Worm (Caenorhabditis elegans) whole organism, L1 larva: Measurements from ENCODE around the gene F28C10.3.

Experiments used
- C04F5.9 ChIP-seq: sonication (generic microtip); optimal IDR thresholded peaks from 2 replicates; lab custom pipeline; 2016; ENCODE audit warnings: missing genetic modification characterization, missing compliant biosample characterization
- C34B4.2 ChIP-seq: sonication (generic microtip); optimal IDR thresholded peaks from 2 replicates; lab custom pipeline; 2017; ENCODE audit warnings: mild to moderate bottlenecking, missing genetic modification characterization, missing compliant biosample characterization
- F16B12.6 ChIP-seq: fragments of 150-350 bp; optimal IDR thresholded peaks from 2 replicates; lab custom pipeline; 2014; ENCODE audit warnings: missing biosample characterization, missing genetic modification characterization
- Y116A8C.19 ChIP-seq: sonication (generic microtip); optimal IDR thresholded peaks from 2 replicates; lab custom pipeline; 2016; ENCODE audit warnings: missing compliant biosample characterization, missing genetic modification characterization, borderline replicate concordance
- ceh-8 ChIP-seq: fragments of 200-800 bp; sonication (Bioruptor generic); optimal IDR thresholded peaks from 2 replicates; lab custom pipeline; 2018; ENCODE audit warnings: mild to moderate bottlenecking, missing genetic modification characterization, moderate library complexity, missing compliant biosample characterization
- ces-1 ChIP-seq: fragments of 150-350 bp; optimal IDR thresholded peaks from 2 replicates; lab custom pipeline; 2014; ENCODE audit warnings: missing biosample characterization, missing genetic modification reagents, missing genetic modification characterization
- dsc-1 ChIP-seq: sonication (generic microtip); optimal IDR thresholded peaks from 2 replicates; lab custom pipeline; 2016; ENCODE audit warnings: mild to moderate bottlenecking, missing genetic modification characterization, missing compliant biosample characterization
- efl-1 ChIP-seq, 4 experiments: fragments of 150-350 bp; optimal IDR thresholded peaks in 3 of 4; peaks in 1 of 4; 1 replicate in 1 of 4; 2 replicates in 3 of 4; lab custom pipeline; 2014; ENCODE audit warnings: missing biosample characterization in 2 of 4, missing genetic modification characterization in 2 of 4, missing genetic modification reagents in 2 of 4
- efl-3 ChIP-seq: fragments of 200-800 bp; sonication (Bioruptor generic); optimal IDR thresholded peaks from 2 replicates; lab custom pipeline; 2018; ENCODE audit warnings: mild to moderate bottlenecking, missing genetic modification characterization, missing compliant biosample characterization
- egl-13 ChIP-seq: sonication (generic microtip); optimal IDR thresholded peaks from 2 replicates; lab custom pipeline; 2016; ENCODE audit warnings: missing genotype, missing genetic modification reagents, missing genetic modification characterization, missing compliant biosample characterization
- ets-5 ChIP-seq: fragments of 200-800 bp; sonication (Bioruptor generic); IDR thresholded peaks from 2 replicates; pipeline ENCODE4 v1.3.6; 2022; ENCODE audit warnings: missing genetic modification characterization, missing compliant biosample characterization
- fkh-8 ChIP-seq: sonication (generic microtip); optimal IDR thresholded peaks from 2 replicates; lab custom pipeline; 2016; ENCODE audit warnings: mild to moderate bottlenecking, missing genetic modification characterization, missing compliant biosample characterization
- isw-1 ChIP-seq: fragments of 200-800 bp; sonication (Bioruptor generic); IDR thresholded peaks from 2 replicates; pipeline ENCODE4 v1.3.6; 2022; ENCODE audit warnings: missing genetic modification characterization, missing compliant biosample characterization
- jun-1 ChIP-seq: fragments of 150-350 bp; optimal IDR thresholded peaks from 2 replicates; lab custom pipeline; 2014; ENCODE audit warnings: missing biosample characterization, missing genetic modification reagents, missing genetic modification characterization
- lin-14 ChIP-seq: fragments of 200-800 bp; sonication (Bioruptor generic); optimal IDR thresholded peaks from 2 replicates; lab custom pipeline; 2018; ENCODE audit warnings: mild to moderate bottlenecking, missing genetic modification characterization, moderate library complexity, missing compliant biosample characterization
- lin-15B ChIP-seq: fragments of 150-350 bp; sonication (generic microtip); optimal IDR thresholded peaks from 3 replicates; lab custom pipeline; 2014; ENCODE audit warnings: missing biosample characterization, missing genetic modification characterization
- lin-35 ChIP-seq, 2 experiments: fragments of 150-350 bp; optimal IDR thresholded peaks; 2 replicates each; lab custom pipeline; 2014; ENCODE audit warnings: missing biosample characterization in 2 of 2, missing genetic modification characterization in 2 of 2, missing genetic modification reagents in 2 of 2
- lir-3 ChIP-seq: sonication (generic microtip); optimal IDR thresholded peaks from 2 replicates; lab custom pipeline; 2016; ENCODE audit warnings: mild to moderate bottlenecking, missing genetic modification characterization, moderate library complexity, missing compliant biosample characterization; ENCODE audit not compliant: poor library complexity
- lsy-2 ChIP-seq, 2 experiments: fragments of 150-350 bp; optimal IDR thresholded peaks; 2 replicates each; lab custom pipeline; 2014; ENCODE audit warnings: missing biosample characterization in 2 of 2, missing genetic modification characterization in 2 of 2
- mef-2 ChIP-seq: fragments of 150-350 bp; optimal IDR thresholded peaks from 2 replicates; lab custom pipeline; 2014; ENCODE audit warnings: missing biosample characterization, missing genetic modification characterization
- mep-1 ChIP-seq: fragments of 150-350 bp; optimal IDR thresholded peaks from 2 replicates; lab custom pipeline; 2014; ENCODE audit warnings: missing biosample characterization, missing genetic modification characterization
- nhr-71 ChIP-seq: sonication (generic microtip); optimal IDR thresholded peaks from 2 replicates; lab custom pipeline; 2016; ENCODE audit warnings: mild to moderate bottlenecking, missing genetic modification characterization, moderate library complexity, missing compliant biosample characterization
- nhr-77 ChIP-seq: fragments of 150-350 bp; optimal IDR thresholded peaks from 2 replicates; lab custom pipeline; 2014; ENCODE audit warnings: missing biosample characterization, missing genetic modification characterization
- nhr-85 ChIP-seq: sonication (generic microtip); peaks from one replicate; lab custom pipeline; 2016; ENCODE audit warnings: missing genetic modification characterization, inconsistent platforms, missing compliant biosample characterization
- nhr-90 ChIP-seq: sonication (generic microtip); optimal IDR thresholded peaks from 2 replicates; lab custom pipeline; 2016; ENCODE audit warnings: mild to moderate bottlenecking, missing genetic modification characterization, missing compliant biosample characterization; ENCODE audit not compliant: poor library complexity
- pag-3 ChIP-seq: sonication (generic microtip); optimal IDR thresholded peaks from 2 replicates; lab custom pipeline; 2017; ENCODE audit warnings: missing genetic modification characterization, mild to moderate bottlenecking, missing compliant biosample characterization, antibody characterized with exemption, borderline replicate concordance; ENCODE audit not compliant: insufficient read depth
- pax-3 ChIP-seq: fragments of 200-800 bp; sonication (Bioruptor generic); optimal IDR thresholded peaks from 2 replicates; lab custom pipeline; 2018; ENCODE audit warnings: mild to moderate bottlenecking, missing genetic modification characterization, moderate library complexity, missing compliant biosample characterization
- snu-23 ChIP-seq: sonication (generic microtip); optimal IDR thresholded peaks from 2 replicates; lab custom pipeline; 2016; ENCODE audit warnings: missing genetic modification characterization, missing compliant biosample characterization
- sox-4 ChIP-seq: sonication (generic microtip); optimal IDR thresholded peaks from 2 replicates; lab custom pipeline; 2016; ENCODE audit warnings: missing genetic modification characterization, missing compliant biosample characterization
- sup-37 ChIP-seq: fragments of 200-800 bp; sonication (Bioruptor generic); optimal IDR thresholded peaks from 2 replicates; lab custom pipeline; 2018; ENCODE audit warnings: mild to moderate bottlenecking, missing genetic modification characterization, missing compliant biosample characterization
- tbx-2 ChIP-seq: sonication (generic microtip); optimal IDR thresholded peaks from 2 replicates; lab custom pipeline; 2016; ENCODE audit warnings: missing genetic modification characterization, missing compliant biosample characterization
- unc-30 ChIP-seq: sonication (generic microtip); optimal IDR thresholded peaks from 2 replicates; lab custom pipeline; 2017; ENCODE audit warnings: missing biosample characterization, missing genetic modification characterization
- unc-62 ChIP-seq: fragments of 150-350 bp; optimal IDR thresholded peaks from 2 replicates; lab custom pipeline; 2014; ENCODE audit warnings: missing biosample characterization, missing genetic modification reagents, missing genetic modification characterization
- xbp-1 ChIP-seq: sonication (generic microtip); optimal IDR thresholded peaks from 2 replicates; lab custom pipeline; 2016; ENCODE audit warnings: missing genetic modification characterization, missing compliant biosample characterization
- zag-1 ChIP-seq: fragments of 150-350 bp; optimal IDR thresholded peaks from 2 replicates; lab custom pipeline; 2014; ENCODE audit warnings: missing biosample characterization, missing genetic modification characterization
- ztf-4 ChIP-seq: fragments of 150-350 bp; optimal IDR thresholded peaks from 2 replicates; lab custom pipeline; 2014; ENCODE audit warnings: missing biosample characterization, missing genetic modification characterization

Gene F28C10.3

DNA sequence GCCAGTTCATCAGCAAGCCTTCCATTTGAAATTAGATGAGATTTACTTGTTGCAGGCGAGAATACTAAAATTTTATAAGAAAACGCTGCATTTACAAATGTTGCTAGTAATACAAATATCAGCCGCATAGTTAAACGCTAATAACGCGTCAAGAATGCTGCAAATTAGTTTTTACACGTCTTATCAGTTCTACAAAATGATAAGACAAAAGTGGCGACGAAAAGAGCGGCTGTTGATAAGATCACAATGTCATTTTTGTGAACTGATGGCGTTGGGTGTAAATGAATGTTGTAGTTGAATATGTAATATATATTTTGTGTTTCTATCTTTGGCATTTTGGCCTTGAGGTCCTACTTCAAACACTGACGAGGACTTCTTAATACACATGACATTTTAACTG lies 5.6 kb downstream of the F28C10.3 start, which contains the start of gene ugt-46 (continued):
- TF ChIP-seq lin-35 (GFP tag; optimal IDR thresholded peaks at IDR 0.05; lab: Kevin White, UChicago), result peak in 1 of 2 experiments; percentile 49
- TF ChIP-seq ztf-4 (tag; lab: Kevin White, UChicago), result no peak
- no peak for TF ChIP-seq pag-3
- TF ChIP-seq nhr-77, result no peak

DNA sequence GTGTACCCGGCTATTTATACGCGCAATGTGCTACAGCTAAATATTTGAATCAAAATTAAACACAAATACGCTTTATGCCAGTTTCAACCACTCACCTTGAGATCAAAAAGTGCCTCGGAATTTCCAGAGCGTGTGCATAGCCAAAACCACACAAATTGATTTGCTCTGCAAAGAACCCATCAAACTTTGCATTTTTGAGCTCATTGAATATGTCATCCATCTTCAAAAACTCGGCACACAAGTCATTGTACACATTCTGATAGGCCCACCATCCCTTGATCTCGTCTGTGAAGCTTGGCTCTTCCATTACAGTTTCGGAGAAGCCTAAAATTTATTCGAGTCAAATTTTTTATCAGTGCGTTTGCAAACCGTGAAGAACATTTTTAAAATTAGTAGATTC lies 6.2 kb downstream of the F28C10.3 start:
- TF ChIP-seq egl-13 (tag; lab: Kevin White, UChicago) (no peak), nhr-90 (tag; lab: Kevin White, UChicago) (no peak), F16B12.6 (tag; lab: Kevin White, UChicago) (no peak)
- TF ChIP-seq, all 84 proteins: peak for 0

DNA sequence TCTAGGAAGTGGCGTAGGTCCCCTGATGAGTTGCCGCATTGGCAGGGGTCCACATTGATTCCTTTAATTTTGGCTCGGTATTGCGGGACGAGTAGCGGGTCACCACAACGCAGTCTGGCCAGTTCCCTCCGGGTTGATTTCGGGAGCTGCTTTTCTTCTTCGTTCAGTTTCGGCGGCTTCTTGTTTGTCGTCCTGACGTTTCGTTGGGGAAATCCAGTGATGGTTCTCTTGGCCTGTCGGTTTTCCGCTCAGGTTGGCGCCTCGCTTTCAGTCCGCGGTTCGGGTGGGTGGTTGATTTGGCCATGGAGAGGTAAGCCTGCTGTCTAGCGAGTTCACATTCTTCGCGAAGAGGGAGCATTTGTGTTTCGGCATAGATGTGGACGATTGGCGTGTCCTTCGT lies 6.9 kb downstream of the F28C10.3 start:
- no peak for TF ChIP-seq zag-1 (tag; lab: Kevin White, UChicago)
- TF ChIP-seq nhr-85, result peak; percentile 23

DNA sequence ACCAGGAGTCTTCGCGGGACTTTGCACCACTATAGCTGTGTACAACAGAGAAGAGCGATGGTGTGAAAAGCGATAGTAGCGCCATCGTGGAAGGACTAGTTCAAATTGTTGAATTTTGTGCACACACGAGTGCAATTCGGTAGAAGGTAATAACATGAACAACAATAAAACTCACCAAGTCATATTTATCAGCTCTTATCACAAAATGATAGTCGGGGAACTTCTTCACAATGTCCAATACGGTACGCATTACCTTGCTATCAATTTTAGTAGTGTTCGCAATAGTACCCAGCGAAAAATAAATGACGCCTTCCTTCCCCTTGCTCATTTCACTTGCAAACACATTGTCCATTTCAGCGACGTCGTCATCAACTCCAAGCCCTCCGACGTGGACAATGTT lies 8.0 kb downstream of the F28C10.3 start:
- TF ChIP-seq mep-1 (no peak), xbp-1 (tag; lab: Kevin White, UChicago) (no peak), pax-3 (tag; lab: Kevin White, UChicago) (no peak), jun-1 (no peak), ztf-4 (tag; lab: Kevin White, UChicago) (no peak), efl-3 (GFP tag; lab: Kevin White, UChicago) (no peak), lir-3 (no peak), efl-1 (optimal IDR thresholded peaks at IDR 0.05; lab: Kevin White, UChicago) (no peak), efl-1 (GFP tag; optimal IDR thresholded peaks at IDR 0.05 in 1 of 2; lab: Kevin White, UChicago) (no peak), unc-62 (no peak), sox-4 (tag; lab: Kevin White, UChicago) (no peak), C04F5.9 (tag; lab: Kevin White, UChicago) (no peak), nhr-77 (no peak), nhr-90 (tag; lab: Kevin White, UChicago) (no peak), C34B4.2 (tag; lab: Kevin White, UChicago) (no peak), lin-14 (GFP tag; lab: Kevin White, UChicago) (no peak), unc-30 (tag; lab: Kevin White, UChicago) (no peak), egl-13 (tag; lab: Kevin White, UChicago) (no peak), tbx-2 (no peak)

DNA sequence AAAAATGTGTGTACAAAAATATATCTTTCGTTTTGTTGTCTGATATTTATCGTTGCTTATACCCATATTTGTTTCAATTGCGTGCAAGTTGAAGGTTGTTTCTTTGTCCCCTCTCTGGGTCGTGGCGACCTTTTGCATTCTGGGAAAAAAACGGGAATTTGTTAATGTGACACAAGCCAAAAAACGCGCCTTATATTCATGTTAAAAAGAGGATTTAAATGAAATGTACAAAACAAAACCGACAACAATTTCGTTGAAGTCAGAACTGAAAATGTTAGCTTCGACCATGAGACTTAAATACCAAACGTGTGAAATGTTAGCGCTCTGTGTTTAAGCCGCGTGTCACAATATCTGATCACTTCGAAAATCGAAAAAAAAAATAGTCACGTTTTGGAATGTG lies 11.1 kb downstream of the F28C10.3 start:
- no peak for TF ChIP-seq Y116A8C.19 (tag; lab: Kevin White, UChicago)
- no peak for TF ChIP-seq C04F5.9 (tag; lab: Kevin White, UChicago)
- TF ChIP-seq isw-1, result no peak
- TF ChIP-seq sox-4 (tag; lab: Kevin White, UChicago), result no peak
- TF ChIP-seq lir-3, result no peak
- no peak for TF ChIP-seq ces-1 (GFP tag; lab: Kevin White, UChicago)
- no peak for TF ChIP-seq ceh-8 (GFP tag; lab: Kevin White, UChicago)
- TF ChIP-seq C34B4.2 (tag; lab: Kevin White, UChicago), result no peak
- TF ChIP-seq nhr-71 (tag; lab: Kevin White, UChicago), result no peak

DNA sequence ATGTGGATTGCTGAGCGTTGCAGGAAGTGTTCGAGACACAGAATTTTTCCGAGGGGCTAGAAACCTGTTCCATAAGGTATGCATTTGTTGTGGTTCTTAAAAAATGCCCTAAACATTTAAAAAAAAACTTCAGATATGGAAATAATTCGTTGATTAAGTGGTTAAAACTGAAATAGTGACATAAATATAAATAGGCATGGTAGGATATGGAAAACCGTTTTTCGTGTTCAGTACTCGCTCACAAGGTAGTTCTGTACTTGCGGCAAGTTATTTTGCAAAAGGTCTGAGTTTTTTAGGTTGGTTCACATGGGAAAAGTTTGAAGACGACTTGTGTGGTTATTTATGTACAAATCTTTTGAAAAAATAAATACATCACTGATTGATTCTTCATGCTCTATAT lies 14.7 kb downstream of the F28C10.3 start, which contains the start of gene B0310.3:
B0310.3 (minus strand) TSS at position 101 of the 400 bp plus-strand sequence.
- TF ChIP-seq nhr-85 (no peak), fkh-8 (tag; lab: Kevin White, UChicago) (no peak), sup-37 (no peak), lsy-2 (tag; optimal IDR thresholded peaks at IDR 0.05; lab: Kevin White, UChicago) (no peak), nhr-71 (tag; lab: Kevin White, UChicago) (no peak), dsc-1 (no peak), efl-3 (GFP tag; lab: Kevin White, UChicago) (no peak), ceh-8 (GFP tag; lab: Kevin White, UChicago) (no peak), lin-15B (tag; lab: Kevin White, UChicago) (no peak), xbp-1 (tag; lab: Kevin White, UChicago) (no peak), sox-4 (tag; lab: Kevin White, UChicago) (no peak), F16B12.6 (tag; lab: Kevin White, UChicago) (no peak), unc-62 (no peak), ces-1 (GFP tag; lab: Kevin White, UChicago) (no peak), lin-35 (GFP tag; optimal IDR thresholded peaks at IDR 0.05; lab: Kevin White, UChicago) (no peak), mef-2 (no peak), nhr-77 (no peak), snu-23 (GFP tag; lab: Kevin White, UChicago) (no peak), ets-5 (GFP tag; lab: Robert Waterston, UW) (no peak)
